Worm (Caenorhabditis elegans) whole organism, L3 larva: ENCODE measurements around the gene Y27F2A.11.

Source experiments
- lin-39 ChIP-seq: fragments of 150-350 bp; optimal IDR thresholded peaks from 2 replicates; lab custom pipeline; 2018; ENCODE audit warnings: missing biosample characterization, missing genetic modification reagents, missing genetic modification characterization
- nhr-11 ChIP-seq: fragments of 150-350 bp; optimal IDR thresholded peaks from 2 replicates; lab custom pipeline; 2014; ENCODE audit warnings: missing biosample characterization, missing genetic modification characterization

- TF ChIP-seq lin-39 (tag; lab: Kevin White, UChicago) (no peak), nhr-11 (tag; lab: Kevin White, UChicago) (no peak)
Observed at ce11 chrII:3210365-3210764, 21.2 kb downstream of the Y27F2A.11 start, which contains the start of gene ZC239.5.
